Worm (Caenorhabditis elegans) whole organism, L2 larva: ENCODE results near the gene T13C2.7.

Experiments
- C34F6.9 ChIP-seq: fragments of 150-350 bp; optimal IDR thresholded peaks from 2 replicates; lab custom pipeline; 2014; ENCODE audit warnings: missing biosample characterization, missing genetic modification characterization
- F13H6.1 ChIP-seq: sonication (generic microtip); optimal IDR thresholded peaks from 2 replicates; lab custom pipeline; 2016; ENCODE audit warnings: missing genetic modification characterization, missing compliant biosample characterization
- R02D3.7 ChIP-seq: fragments of 150-350 bp; optimal IDR thresholded peaks from 2 replicates; lab custom pipeline; 2014; ENCODE audit warnings: missing biosample characterization, missing genetic modification characterization
- Y55F3AM.14 ChIP-seq: fragments of 200-800 bp; sonication (Bioruptor generic); optimal IDR thresholded peaks from 2 replicates; lab custom pipeline; 2018; ENCODE audit warnings: mild to moderate bottlenecking, missing genetic modification characterization, missing compliant biosample characterization
- ZK546.5 ChIP-seq: sonication (generic microtip); optimal IDR thresholded peaks from 2 replicates; lab custom pipeline; 2017; ENCODE audit warnings: missing biosample characterization, missing genetic modification characterization
- alr-1 ChIP-seq: fragments of 150-350 bp; optimal IDR thresholded peaks from 2 replicates; lab custom pipeline; 2014; ENCODE audit warnings: missing biosample characterization, missing genetic modification characterization
- aly-2 ChIP-seq: fragments of 150-350 bp; optimal IDR thresholded peaks from 2 replicates; lab custom pipeline; 2014; ENCODE audit warnings: missing biosample characterization, missing genetic modification characterization
- ama-1 ChIP-seq: fragments of 150-350 bp; optimal IDR thresholded peaks from 2 replicates; lab custom pipeline; 2018; ENCODE audit warnings: inconsistent platforms
- blmp-1 ChIP-seq: sonication (generic microtip); optimal IDR thresholded peaks from 2 replicates; lab custom pipeline; 2017; ENCODE audit warnings: missing genetic modification characterization, mild to moderate bottlenecking, missing compliant biosample characterization, antibody characterized with exemption, moderate library complexity; ENCODE audit not compliant: insufficient read depth
- ceh-16 ChIP-seq: fragments of 150-350 bp; optimal IDR thresholded peaks from 2 replicates; lab custom pipeline; 2014; ENCODE audit warnings: missing biosample characterization, missing genetic modification characterization
- ceh-82 ChIP-seq: fragments of 150-350 bp; optimal IDR thresholded peaks from 2 replicates; lab custom pipeline; 2014; ENCODE audit warnings: missing biosample characterization, missing genetic modification characterization
- crh-2 ChIP-seq: sonication (generic microtip); optimal IDR thresholded peaks from 2 replicates; lab custom pipeline; 2017; ENCODE audit warnings: missing biosample characterization, missing genetic modification characterization
- dmd-4 ChIP-seq: sonication (generic microtip); optimal IDR thresholded peaks from 2 replicates; lab custom pipeline; 2017; ENCODE audit warnings: missing biosample characterization, missing genetic modification characterization
- egl-27 ChIP-seq: sonication (generic microtip); optimal IDR thresholded peaks from 3 replicates; lab custom pipeline; 2017; ENCODE audit warnings: missing biosample characterization, missing genetic modification reagents, missing genetic modification characterization
- elt-1 ChIP-seq: fragments of 150-350 bp; optimal IDR thresholded peaks from 2 replicates; lab custom pipeline; 2014; ENCODE audit warnings: missing biosample characterization, missing genetic modification characterization
- elt-3 ChIP-seq: sonication (generic microtip); optimal IDR thresholded peaks from 2 replicates; lab custom pipeline; 2017; ENCODE audit warnings: missing biosample characterization, missing genetic modification characterization
- fos-1 ChIP-seq: fragments of 150-350 bp; optimal IDR thresholded peaks from 2 replicates; lab custom pipeline; 2014; ENCODE audit warnings: missing biosample characterization, missing genetic modification characterization
- gmeb-1 ChIP-seq: fragments of 150-350 bp; optimal IDR thresholded peaks from 2 replicates; lab custom pipeline; 2014; ENCODE audit warnings: missing biosample characterization, missing genetic modification characterization
- lin-11 ChIP-seq: fragments of 150-350 bp; sonication (generic microtip); optimal IDR thresholded peaks from 2 replicates; lab custom pipeline; 2014; ENCODE audit warnings: missing biosample characterization, missing genetic modification characterization, inconsistent platforms, mixed read lengths
- lin-13 ChIP-seq: fragments of 150-350 bp; optimal IDR thresholded peaks from 2 replicates; lab custom pipeline; 2014; ENCODE audit warnings: missing biosample characterization, missing genetic modification reagents, missing genetic modification characterization
- lin-39 ChIP-seq: fragments of 150-350 bp; optimal IDR thresholded peaks from 2 replicates; lab custom pipeline; 2014; ENCODE audit warnings: missing biosample characterization, missing genetic modification reagents, missing genetic modification characterization
- lsy-2 ChIP-seq, 2 experiments: fragments of 150-350 bp in 1 of 2; sonication (generic microtip) in 1 of 2; optimal IDR thresholded peaks; 2 replicates each; lab custom pipeline; 2014 to 2017; ENCODE audit warnings: missing biosample characterization in 2 of 2, missing genetic modification characterization in 2 of 2
- mab-5 ChIP-seq: fragments of 150-350 bp; optimal IDR thresholded peaks from 2 replicates; lab custom pipeline; 2014; ENCODE audit warnings: missing biosample characterization, missing genetic modification characterization
- mbf-1 ChIP-seq: sonication (generic microtip); optimal IDR thresholded peaks from 2 replicates; lab custom pipeline; 2017; ENCODE audit warnings: missing biosample characterization, missing genetic modification characterization
- mdl-1 ChIP-seq, 2 experiments: fragments of 150-350 bp in 1 of 2; sonication (generic microtip) in 1 of 2; optimal IDR thresholded peaks; 2 replicates each; lab custom pipeline; 2017; ENCODE audit warnings: missing biosample characterization in 2 of 2, missing genetic modification characterization in 2 of 2
- nhr-10 ChIP-seq: sonication (generic microtip); optimal IDR thresholded peaks from 2 replicates; lab custom pipeline; 2017; ENCODE audit warnings: missing biosample characterization, missing genetic modification characterization
- nhr-11 ChIP-seq: fragments of 150-350 bp; optimal IDR thresholded peaks from 2 replicates; lab custom pipeline; 2014; ENCODE audit warnings: missing biosample characterization, missing genetic modification characterization
- nhr-12 ChIP-seq: fragments of 150-350 bp; optimal IDR thresholded peaks from 2 replicates; lab custom pipeline; 2014; ENCODE audit warnings: missing biosample characterization, missing genetic modification characterization
- nhr-129 ChIP-seq: fragments of 150-350 bp; optimal IDR thresholded peaks from 2 replicates; lab custom pipeline; 2014; ENCODE audit warnings: missing biosample characterization, missing genetic modification characterization
- nhr-21 ChIP-seq: fragments of 150-350 bp; optimal IDR thresholded peaks from 2 replicates; lab custom pipeline; 2014; ENCODE audit warnings: missing biosample characterization, missing genetic modification characterization
- nhr-23 ChIP-seq: fragments of 150-350 bp; optimal IDR thresholded peaks from 2 replicates; lab custom pipeline; 2014; ENCODE audit warnings: missing biosample characterization, missing genetic modification reagents, missing genetic modification characterization
- nhr-237 ChIP-seq: fragments of 150-350 bp; optimal IDR thresholded peaks from 2 replicates; lab custom pipeline; 2014; ENCODE audit warnings: missing biosample characterization, missing genetic modification characterization
- nhr-25 ChIP-seq: fragments of 150-350 bp; sonication (generic microtip); optimal IDR thresholded peaks from 3 replicates; lab custom pipeline; 2014; ENCODE audit warnings: missing biosample characterization, missing genetic modification characterization
- nhr-6 ChIP-seq: fragments of 150-350 bp; optimal IDR thresholded peaks from 2 replicates; lab custom pipeline; 2014; ENCODE audit warnings: missing biosample characterization, missing genetic modification characterization
- nhr-77 ChIP-seq: fragments of 150-350 bp; optimal IDR thresholded peaks from 2 replicates; lab custom pipeline; 2014; ENCODE audit warnings: missing biosample characterization, missing genetic modification characterization
- peb-1 ChIP-seq: fragments of 150-350 bp; optimal IDR thresholded peaks from 2 replicates; lab custom pipeline; 2014; ENCODE audit warnings: missing biosample characterization, missing genetic modification characterization
- sem-4 ChIP-seq: fragments of 150-350 bp; optimal IDR thresholded peaks from 2 replicates; lab custom pipeline; 2014; ENCODE audit warnings: missing biosample characterization, missing genetic modification reagents, missing genetic modification characterization
- skn-1 ChIP-seq: sonication (generic microtip); optimal IDR thresholded peaks from 2 replicates; lab custom pipeline; 2017; ENCODE audit warnings: missing biosample characterization, missing genetic modification characterization
- sma-3 ChIP-seq: sonication (generic microtip); optimal IDR thresholded peaks from 2 replicates; lab custom pipeline; 2016; ENCODE audit warnings: missing genetic modification reagents, missing genetic modification characterization, missing compliant biosample characterization
- sma-9 ChIP-seq, 2 experiments: fragments of 150-350 bp in 1 of 2; sonication (generic microtip) in 1 of 2; optimal IDR thresholded peaks; 2 replicates each; lab custom pipeline; 2014 to 2016; ENCODE audit warnings: missing genetic modification characterization in 2 of 2, mild to moderate bottlenecking in 1 of 2, missing biosample characterization in 1 of 2, missing compliant biosample characterization in 1 of 2, missing genetic modification reagents in 1 of 2, moderate library complexity in 1 of 2
- snpc-4 ChIP-seq: fragments of 150-350 bp; optimal IDR thresholded peaks from 2 replicates; lab custom pipeline; 2014; ENCODE audit warnings: missing biosample characterization, missing genetic modification characterization
- unc-39 ChIP-seq: fragments of 150-350 bp; optimal IDR thresholded peaks from 2 replicates; lab custom pipeline; 2014; ENCODE audit warnings: missing biosample characterization, missing genetic modification characterization
- unc-55 ChIP-seq: fragments of 150-350 bp; sonication (generic microtip); optimal IDR thresholded peaks from 3 replicates; lab custom pipeline; 2014; ENCODE audit warnings: missing biosample characterization, missing genetic modification reagents, missing genetic modification characterization
- unc-62 ChIP-seq: fragments of 150-350 bp; optimal IDR thresholded peaks from 2 replicates; lab custom pipeline; 2014; ENCODE audit warnings: missing biosample characterization, missing genetic modification reagents, missing genetic modification characterization
- zag-1 ChIP-seq: fragments of 150-350 bp; optimal IDR thresholded peaks from 2 replicates; lab custom pipeline; 2014; ENCODE audit warnings: missing biosample characterization, missing genetic modification characterization
- ztf-1 ChIP-seq: fragments of 200-800 bp; sonication (Bioruptor generic); conservative IDR thresholded peaks from 2 replicates; pipeline ENCODE4 v1.3.6; 2022; ENCODE audit warnings: missing genetic modification characterization, missing compliant biosample characterization
- ztf-11 ChIP-seq: sonication (generic microtip); optimal IDR thresholded peaks from 2 replicates; lab custom pipeline; 2017; ENCODE audit warnings: missing biosample characterization, missing genetic modification characterization
- ztf-4 ChIP-seq: fragments of 150-350 bp; optimal IDR thresholded peaks from 2 replicates; lab custom pipeline; 2014; ENCODE audit warnings: missing biosample characterization, missing genetic modification characterization

Gene T13C2.7

ce11 chrII:6823912-6824311 is 44.7 kb downstream of the T13C2.7 start:
- peak; percentile 64 for TF ChIP-seq C34F6.9 (tag; lab: Kevin White, UChicago)
- no peak for TF ChIP-seq ceh-82 (tag; lab: Kevin White, UChicago)
- peak; percentile 31 for TF ChIP-seq fos-1 (tag; lab: Kevin White, UChicago)
- TF ChIP-seq ztf-4 (tag; lab: Kevin White, UChicago), result no peak
- no peak for TF ChIP-seq lin-11 (tag; lab: Kevin White, UChicago)
- TF ChIP-seq nhr-23 (tag; lab: Kevin White, UChicago), result no peak
- no peak for TF ChIP-seq nhr-12 (tag; lab: Kevin White, UChicago)
- TF ChIP-seq blmp-1, result peak; percentile 18
- no peak for TF ChIP-seq nhr-21 (tag; lab: Kevin White, UChicago)
- TF ChIP-seq elt-1 (tag; lab: Kevin White, UChicago), result no peak
- peak; percentile 0 for TF ChIP-seq ceh-16 (tag; lab: Kevin White, UChicago)
- peak; percentile 12 for TF ChIP-seq nhr-129
- peak; percentile 33 for TF ChIP-seq nhr-6 (tag; lab: Kevin White, UChicago)
- TF ChIP-seq mdl-1 (tag; optimal IDR thresholded peaks at IDR 0.05; lab: Kevin White, UChicago), result peak in 1 of 2 experiments; percentile 14
- TF ChIP-seq unc-39, result no peak
- TF ChIP-seq ZK546.5 (tag; lab: Kevin White, UChicago), result no peak
- no peak for TF ChIP-seq Y55F3AM.14
- peak; percentile 45 for TF ChIP-seq mab-5
- no peak for TF ChIP-seq zag-1 (tag; lab: Kevin White, UChicago)
- no peak for TF ChIP-seq aly-2 (tag; lab: Kevin White, UChicago)
- no peak for TF ChIP-seq nhr-11 (tag; lab: Kevin White, UChicago)
- no peak for TF ChIP-seq alr-1 (tag; lab: Kevin White, UChicago)
- TF ChIP-seq sem-4, result peak; percentile 65
- TF ChIP-seq mbf-1 (tag; lab: Kevin White, UChicago), result no peak
- peak; percentile 68 for TF ChIP-seq unc-55 (GFP tag; lab: Kevin White, UChicago)
- no peak for TF ChIP-seq nhr-77 (tag; lab: Kevin White, UChicago)
- TF ChIP-seq ztf-1, result no peak
- no peak for TF ChIP-seq elt-3
- TF ChIP-seq gmeb-1, result no peak
- no peak for TF ChIP-seq R02D3.7 (tag; lab: Kevin White, UChicago)
- peak; percentile 12 for TF ChIP-seq sma-3 (GFP tag; lab: Kevin White, UChicago)
- TF ChIP-seq F13H6.1 (tag; lab: Kevin White, UChicago), result peak; percentile 75
- TF ChIP-seq nhr-10 (tag; lab: Kevin White, UChicago), result no peak
- TF ChIP-seq lsy-2 (tag; optimal IDR thresholded peaks at IDR 0.05; lab: Kevin White, UChicago), result peak in 1 of 2 experiments; percentile 55
- no peak for TF ChIP-seq dmd-4 (tag; lab: Kevin White, UChicago)
- TF ChIP-seq nhr-237 (tag; lab: Kevin White, UChicago), result no peak
- no peak for TF ChIP-seq lin-39 (tag; lab: Kevin White, UChicago)
- TF ChIP-seq crh-2 (tag; lab: Kevin White, UChicago), result no peak
- TF ChIP-seq ztf-11 (tag; lab: Kevin White, UChicago), result no peak
- TF ChIP-seq sma-9 (GFP tag; optimal IDR thresholded peaks at IDR 0.05; lab: Kevin White, UChicago), result peak; percentile 82
- no peak for TF ChIP-seq sma-9 (tag; optimal IDR thresholded peaks at IDR 0.05; lab: Kevin White, UChicago)
- TF ChIP-seq peb-1 (tag; lab: Kevin White, UChicago), result no peak
- TF ChIP-seq snpc-4 (tag; lab: Kevin White, UChicago), result no peak
- TF ChIP-seq lin-13 (GFP tag; lab: Kevin White, UChicago), result no peak
- peak; percentile 60 for TF ChIP-seq egl-27 (tag; lab: Kevin White, UChicago)
- no peak for TF ChIP-seq unc-62 (GFP tag; lab: Kevin White, UChicago)
- TF ChIP-seq skn-1 (tag; lab: Kevin White, UChicago), result no peak
- no peak for TF ChIP-seq ama-1 (lab: Kevin White, UChicago)
- TF ChIP-seq nhr-25, result peak; percentile 52
- TF ChIP-seq, all 48 proteins: peak for 16
